Fruit fly (Drosophila melanogaster) whole organism, embryonic: Measurements from ENCODE around the gene GAPcenA.

Experiments used
- Adf1 ChIP-seq: fragments of 200-800 bp; sonication (Bioruptor generic); IDR thresholded peaks from 2 replicates; pipeline ENCODE4 v1.3.6; 2022; ENCODE audit warnings: missing biosample characterization, missing genetic modification characterization
- Aef1 ChIP-seq: fragments of 200-800 bp; sonication (Bioruptor generic); IDR thresholded peaks from 3 replicates; pipeline ENCODE4 v1.3.6; 2022; ENCODE audit warnings: missing biosample characterization, missing genetic modification characterization
- CG10543 ChIP-seq: fragments of 200-800 bp; sonication (Bioruptor generic); optimal IDR thresholded peaks from 3 replicates; lab custom pipeline; 2017; ENCODE audit warnings: missing biosample characterization, mild to moderate bottlenecking, missing genetic modification characterization, moderate library complexity
- CG14710 ChIP-seq: fragments of 200-800 bp; sonication (Bioruptor generic); optimal IDR thresholded peaks from 3 replicates; lab custom pipeline; 2019; ENCODE audit warnings: missing biosample characterization, mild to moderate bottlenecking, missing genetic modification characterization, moderate library complexity
- CG32532 ChIP-seq: fragments of 200-800 bp; sonication (Bioruptor generic); IDR thresholded peaks from 2 replicates; pipeline ENCODE4 v1.3.6; 2022; ENCODE audit warnings: missing biosample characterization, missing genetic modification characterization
- CG33557 ChIP-seq: fragments of 200-800 bp; sonication (Bioruptor generic); optimal IDR thresholded peaks from 2 replicates; lab custom pipeline; 2019; ENCODE audit warnings: missing biosample characterization, mild to moderate bottlenecking, missing genetic modification characterization, moderate library complexity
- CG3726 ChIP-seq: fragments of 200-800 bp; sonication (Bioruptor generic); IDR thresholded peaks from 3 replicates; pipeline ENCODE4, ENCODE4 v1.3.6; 2022; ENCODE audit warnings: missing biosample characterization, missing genetic modification characterization
- CG4617 ChIP-seq: fragments of 200-800 bp; sonication (Bioruptor generic); optimal IDR thresholded peaks from 3 replicates; lab custom pipeline; 2016; ENCODE audit warnings: missing biosample characterization, missing genetic modification characterization, borderline replicate concordance
- CG4854 ChIP-seq: fragments of 200-800 bp; sonication (Bioruptor generic); optimal IDR thresholded peaks from 2 replicates; lab custom pipeline; 2016; ENCODE audit warnings: missing biosample characterization, missing genetic modification characterization, inconsistent platforms
- CG5245 ChIP-seq: fragments of 200-800 bp; sonication (Bioruptor generic); optimal IDR thresholded peaks from 3 replicates; lab custom pipeline; 2016; ENCODE audit warnings: missing biosample characterization, missing genetic modification characterization
- CG6683 ChIP-seq: fragments of 200-800 bp; sonication (Bioruptor generic); optimal IDR thresholded peaks from 2 replicates; lab custom pipeline; 2017; ENCODE audit warnings: missing biosample characterization, mild to moderate bottlenecking, missing genetic modification characterization, missing genetic modification reagents
- CG6689 ChIP-seq: fragments of 200-800 bp; sonication (Bioruptor generic); IDR thresholded peaks from 2 replicates; pipeline ENCODE4 v1.3.6; 2022; ENCODE audit warnings: missing biosample characterization, missing genetic modification characterization
- CG6854 ChIP-seq: fragments of 200-800 bp; sonication (Bioruptor generic); optimal IDR thresholded peaks from 3 replicates; lab custom pipeline; 2017; ENCODE audit warnings: missing biosample characterization, mild to moderate bottlenecking, missing genetic modification characterization
- CG7556 ChIP-seq: fragments of 200-800 bp; sonication (Bioruptor generic); optimal IDR thresholded peaks from 2 replicates; lab custom pipeline; 2017; ENCODE audit warnings: missing biosample characterization, mild to moderate bottlenecking, missing genetic modification characterization
- CG7928 ChIP-seq: fragments of 200-800 bp; sonication (Bioruptor generic); optimal IDR thresholded peaks from 2 replicates; lab custom pipeline; 2017; ENCODE audit warnings: missing biosample characterization, mild to moderate bottlenecking, missing genetic modification characterization
- CG8478 ChIP-seq: fragments of >200 bp; optimal IDR thresholded peaks from 2 replicates; lab custom pipeline; 2018
- Doc3 ChIP-seq: fragments of 200-800 bp; sonication (Bioruptor generic); IDR thresholded peaks from 3 replicates; pipeline ENCODE4 v1.3.6; 2022; ENCODE audit warnings: missing biosample characterization, missing genetic modification characterization; ENCODE audit not compliant: partially characterized antibody
- Drgx ChIP-seq: fragments of 200-800 bp; sonication (Bioruptor generic); IDR thresholded peaks from 2 replicates; pipeline ENCODE4 v1.3.6; 2022; ENCODE audit warnings: missing biosample characterization, missing genetic modification characterization
- Fer1 ChIP-seq: fragments of 200-800 bp; sonication (Bioruptor generic); optimal IDR thresholded peaks from 2 replicates; lab custom pipeline; 2017; ENCODE audit warnings: missing biosample characterization, mild to moderate bottlenecking, missing genetic modification characterization
- HLH3B ChIP-seq: fragments of 200-800 bp; sonication (Bioruptor generic); IDR thresholded peaks from 2 replicates; pipeline ENCODE4 v1.3.6; 2022; ENCODE audit warnings: missing biosample characterization, missing genetic modification characterization
- MBD-R2 ChIP-seq: fragments of 200-800 bp; sonication (Bioruptor generic); IDR thresholded peaks from 2 replicates; pipeline ENCODE4 v1.3.6; 2022; ENCODE audit warnings: missing biosample characterization, missing genetic modification characterization
- Rfx ChIP-seq: fragments of 200-800 bp; sonication (Bioruptor generic); IDR thresholded peaks from 2 replicates; pipeline ENCODE4 v1.3.6; 2022; ENCODE audit warnings: missing biosample characterization, missing genetic modification characterization
- Sox100B ChIP-seq: fragments of 200-800 bp; sonication (Bioruptor generic); optimal IDR thresholded peaks from 3 replicates; lab custom pipeline; 2018; ENCODE audit warnings: missing biosample characterization, mild to moderate bottlenecking, missing genetic modification characterization
- Sox102F ChIP-seq: fragments of 200-800 bp; sonication (Bioruptor generic); optimal IDR thresholded peaks from 2 replicates; lab custom pipeline; 2018; ENCODE audit warnings: missing biosample characterization, mild to moderate bottlenecking, missing genetic modification characterization, moderate library complexity
- Ssrp ChIP-seq: fragments of 200-800 bp; sonication (Bioruptor generic); optimal IDR thresholded peaks from 2 replicates; lab custom pipeline; 2018; ENCODE audit warnings: missing biosample characterization, mild to moderate bottlenecking, missing genetic modification characterization, moderate library complexity
- ab ChIP-seq: fragments of 200-800 bp; sonication (Bioruptor generic); optimal IDR thresholded peaks from 2 replicates; lab custom pipeline; 2016; ENCODE audit warnings: missing biosample characterization, missing genetic modification characterization
- ac ChIP-seq: fragments of 200-800 bp; sonication (Bioruptor generic); optimal IDR thresholded peaks from 3 replicates; lab custom pipeline; 2017; ENCODE audit warnings: missing biosample characterization, mild to moderate bottlenecking, missing genetic modification characterization
- ase ChIP-seq: fragments of 200-800 bp; sonication (Bioruptor generic); IDR thresholded peaks from 3 replicates; pipeline ENCODE4 v1.3.6; 2022; ENCODE audit warnings: missing biosample characterization, missing genetic modification characterization
- az2 ChIP-seq: fragments of 200-800 bp; sonication (Bioruptor generic); optimal IDR thresholded peaks from 3 replicates; lab custom pipeline; 2016; ENCODE audit warnings: missing biosample characterization, missing genetic modification characterization
- cad ChIP-seq: fragments of >200 bp; optimal IDR thresholded peaks from 2 replicates; lab custom pipeline; 2017; ENCODE audit warnings: missing biosample characterization, missing genetic modification characterization
- chn ChIP-seq: fragments of 200-800 bp; sonication (Bioruptor generic); optimal IDR thresholded peaks from 2 replicates; lab custom pipeline; 2016; ENCODE audit warnings: missing biosample characterization, missing genetic modification characterization
- ci ChIP-seq: fragments of 200-800 bp; sonication (Bioruptor generic); IDR thresholded peaks from 3 replicates; pipeline ENCODE4 v1.3.6; 2022; ENCODE audit warnings: missing biosample characterization, missing genetic modification characterization
- crc ChIP-seq: fragments of 200-800 bp; sonication (Bioruptor generic); optimal IDR thresholded peaks from 2 replicates; lab custom pipeline; 2016; ENCODE audit warnings: missing biosample characterization, missing genetic modification characterization
- cwo ChIP-seq: fragments of 200-800 bp; sonication (Bioruptor generic); optimal IDR thresholded peaks from 3 replicates; lab custom pipeline; 2017; ENCODE audit warnings: missing biosample characterization, missing genetic modification characterization, mild to moderate bottlenecking, moderate library complexity, missing genetic modification reagents
- dm ChIP-seq: fragments of 200-800 bp; sonication (Bioruptor generic); optimal IDR thresholded peaks from 3 replicates; lab custom pipeline; 2016; ENCODE audit warnings: missing biosample characterization, missing genetic modification characterization
- dpn ChIP-seq, 2 experiments: fragments of 200-800 bp; sonication (Bioruptor generic); optimal IDR thresholded peaks; 3 replicates each; lab custom pipeline; 2016; ENCODE audit warnings: missing biosample characterization in 2 of 2, missing genetic modification characterization in 2 of 2
- fd96Cb ChIP-seq: fragments of 200-800 bp; sonication (Bioruptor generic); optimal IDR thresholded peaks from 2 replicates; lab custom pipeline; 2018; ENCODE audit warnings: missing biosample characterization, mild to moderate bottlenecking, missing genetic modification characterization, moderate library complexity
- gcm ChIP-seq: fragments of 200-800 bp; sonication (Bioruptor generic); optimal IDR thresholded peaks from 2 replicates; lab custom pipeline; 2019; ENCODE audit warnings: missing biosample characterization, mild to moderate bottlenecking, missing genetic modification characterization, moderate library complexity
- inv ChIP-seq: fragments of 200-800 bp; sonication (Bioruptor generic); IDR thresholded peaks from 2 replicates; pipeline ENCODE4 v1.3.6; 2022; ENCODE audit warnings: missing biosample characterization, missing genetic modification characterization; ENCODE audit not compliant: partially characterized antibody
- lmd ChIP-seq: fragments of 200-800 bp; sonication (Bioruptor generic); IDR thresholded peaks from 2 replicates; pipeline ENCODE4 v1.3.6; 2022; ENCODE audit warnings: missing biosample characterization, missing genetic modification characterization
- nmo ChIP-seq: fragments of 200-800 bp; sonication (Bioruptor generic); optimal IDR thresholded peaks from 2 replicates; lab custom pipeline; 2018; ENCODE audit warnings: missing biosample characterization, mild to moderate bottlenecking, missing genetic modification characterization, moderate library complexity
- pita ChIP-seq: fragments of 200-800 bp; sonication (Bioruptor generic); optimal IDR thresholded peaks from 2 replicates; lab custom pipeline; 2017; ENCODE audit warnings: missing biosample characterization, mild to moderate bottlenecking, missing genetic modification characterization
- sc ChIP-seq, 3 experiments: fragments of >200 bp in 2 of 3; fragments of 200-800 bp in 1 of 3; sonication (Bioruptor generic) in 1 of 3; optimal IDR thresholded peaks; 2 replicates in 2 of 3; 3 replicates in 1 of 3; lab custom pipeline; 2017; ENCODE audit warnings: mild to moderate bottlenecking in 1 of 3, missing biosample characterization in 1 of 3, missing genetic modification characterization in 1 of 3, missing genetic modification reagents in 1 of 3
- scrt ChIP-seq: fragments of 200-800 bp; sonication (Bioruptor generic); optimal IDR thresholded peaks from 2 replicates; lab custom pipeline; 2018; ENCODE audit warnings: missing biosample characterization, mild to moderate bottlenecking, missing genetic modification characterization, moderate library complexity
- sd ChIP-seq: fragments of 200-800 bp; sonication (Bioruptor generic); optimal IDR thresholded peaks from 3 replicates; lab custom pipeline; 2018; ENCODE audit warnings: missing biosample characterization, mild to moderate bottlenecking, missing genetic modification characterization, moderate library complexity
- slbo ChIP-seq: fragments of 200-800 bp; sonication (Bioruptor generic); IDR thresholded peaks from 2 replicates; pipeline ENCODE4 v1.3.6; 2022; ENCODE audit warnings: missing biosample characterization, missing genetic modification characterization
- wor ChIP-seq: fragments of 200-800 bp; sonication (Bioruptor generic); IDR thresholded peaks from 2 replicates; pipeline ENCODE4 v1.3.6; 2022; ENCODE audit warnings: missing biosample characterization, missing genetic modification characterization
- zfh2 ChIP-seq: fragments of 200-800 bp; sonication (Bioruptor generic); optimal IDR thresholded peaks from 2 replicates; lab custom pipeline; 2016; ENCODE audit warnings: missing biosample characterization, missing genetic modification characterization

The GAPcenA gene

dm6 chr3L:8303912-8304311 is 42.4 kb upstream of the GAPcenA start, which contains the start of the genes CG7194 and Sbp2 (continued):
- TF ChIP-seq cad (GFP tag; lab: Kevin White, UChicago) (no peak), CG33557 (GFP tag; lab: Kevin White, UChicago) (no peak), ab (no peak), nmo (GFP tag; lab: Kevin White, UChicago) (no peak), ac (no peak), Doc3 (no peak), Ssrp (tag; lab: Kevin White, UChicago) (no peak)

dm6 chr3L:8306880-8307279 is 39.5 kb upstream of the GAPcenA start, which contains the start of gene Gr66a:
Gr66a (minus strand) TSS chr3L:8306980.
- TF ChIP-seq ase (GFP tag; lab: Robert Waterston, UW) (no peak), cwo (GFP tag; lab: Kevin White, UChicago) (no peak), CG4854 (GFP tag; lab: Kevin White, UChicago) (no peak), dm (no peak), Drgx (GFP tag; lab: Robert Waterston, UW) (no peak), CG7928 (GFP tag; lab: Kevin White, UChicago) (no peak), gcm (no peak), CG6854 (GFP tag; lab: Kevin White, UChicago) (no peak), CG5245 (GFP tag; lab: Kevin White, UChicago) (no peak), CG6689 (GFP tag; lab: Robert Waterston, UW) (no peak)

- TF ChIP-seq CG4617 (GFP tag; lab: Kevin White, UChicago) (peak; percentile 63), Rfx (GFP tag; lab: Robert Waterston, UW) (peak; percentile 69; the same call in 1 of the 2 replicates), CG8478 (no peak), slbo (GFP tag; lab: Robert Waterston, UW) (peak; percentile 54), wor (GFP tag; lab: Robert Waterston, UW) (peak; percentile 18; the same call in 1 of the 2 replicates), inv (no peak), CG7556 (GFP tag; lab: Kevin White, UChicago) (peak; percentile 74), Aef1 (no peak), az2 (GFP tag; lab: Kevin White, UChicago) (peak; percentile 57), Fer1 (peak; percentile 78), lmd (GFP tag; lab: Robert Waterston, UW) (peak; percentile 54; the same call in 1 of the 2 replicates), scrt (GFP tag; lab: Kevin White, UChicago) (peak; percentile 67), sc (optimal IDR thresholded peaks at IDR 0.05; lab: Kevin White, UChicago) (no peak), sc (GFP tag; optimal IDR thresholded peaks at IDR 0.05; lab: Kevin White, UChicago) (peak; percentile 42), CG4854 (GFP tag; lab: Kevin White, UChicago) (peak; percentile 13), HLH3B (GFP tag; lab: Robert Waterston, UW) (no peak), crc (GFP tag; lab: Kevin White, UChicago) (no peak), CG32532 (GFP tag; lab: Robert Waterston, UW) (peak; percentile 43), MBD-R2 (peak; percentile 50), CG14710 (tag; lab: Kevin White, UChicago) (peak; percentile 82), chn (GFP tag; lab: Kevin White, UChicago) (no peak), Sox102F (GFP tag; lab: Kevin White, UChicago) (no peak), ci (GFP tag; lab: Robert Waterston, UW) (0 out of 3 replicates have a peak, but pooled peaks have one; percentile 17), CG6854 (GFP tag; lab: Kevin White, UChicago) (no peak), zfh2 (peak; percentile 78), CG6683 (peak; percentile 60), Sox100B (peak; percentile 79), Adf1 (GFP tag; lab: Robert Waterston, UW) (0 out of 2 replicates have a peak, but pooled peaks have one; percentile 18), sd (tag; lab: Kevin White, UChicago) (no peak), CG10543 (GFP tag; lab: Kevin White, UChicago) (peak; percentile 78), CG3726 (GFP tag; lab: Robert Waterston, UW) (no peak), pita (GFP tag; lab: Kevin White, UChicago) (no peak), fd96Cb (peak; percentile 24), dpn (GFP tag; optimal IDR thresholded peaks at IDR 0.05; lab: Kevin White, UChicago) (peak; percentile 45 to 62)
Measured at dm6 chr3L:8308891-8309352, 37.4 kb upstream of the GAPcenA start, which contains the start of gene BI-1. BI-1 (minus strand) TSS chr3L:8308941.
